Worm (Caenorhabditis elegans) whole organism, L3 larva: ENCODE measurements around the gene rgs-1.

Experiments
- aly-2 ChIP-seq: fragments of 150-350 bp; optimal IDR thresholded peaks from 2 replicates; lab custom pipeline; 2014; ENCODE audit warnings: missing biosample characterization, missing genetic modification characterization
- ama-1 ChIP-seq: fragments of 150-350 bp; optimal IDR thresholded peaks from 2 replicates; lab custom pipeline; 2018
- ceh-28 ChIP-seq: fragments of 150-350 bp; optimal IDR thresholded peaks from 2 replicates; lab custom pipeline; 2014; ENCODE audit warnings: missing biosample characterization, missing genetic modification reagents, missing genetic modification characterization
- ceh-82 ChIP-seq: fragments of 150-350 bp; optimal IDR thresholded peaks from 2 replicates; lab custom pipeline; 2014; ENCODE audit warnings: missing biosample characterization, missing genetic modification characterization
- egl-27 ChIP-seq: sonication (generic microtip); optimal IDR thresholded peaks from 4 replicates; lab custom pipeline; 2017; ENCODE audit warnings: missing biosample characterization, missing genetic modification reagents, missing genetic modification characterization
- hmg-11 ChIP-seq: sonication (generic microtip); optimal IDR thresholded peaks from 2 replicates; lab custom pipeline; 2016; ENCODE audit warnings: missing genetic modification characterization, missing compliant biosample characterization
- jun-1 ChIP-seq: fragments of 150-350 bp; optimal IDR thresholded peaks from 2 replicates; lab custom pipeline; 2014; ENCODE audit warnings: missing biosample characterization, missing genetic modification reagents, missing genetic modification characterization
- lin-15B ChIP-seq: fragments of 150-350 bp; optimal IDR thresholded peaks from 2 replicates; lab custom pipeline; 2014; ENCODE audit warnings: missing biosample characterization, missing genetic modification characterization
- mdl-1 ChIP-seq: fragments of 150-350 bp; optimal IDR thresholded peaks from 2 replicates; lab custom pipeline; 2014; ENCODE audit warnings: missing biosample characterization, missing genetic modification characterization
- nhr-12 ChIP-seq: fragments of 150-350 bp; optimal IDR thresholded peaks from 2 replicates; lab custom pipeline; 2014; ENCODE audit warnings: missing biosample characterization, missing genetic modification characterization
- nhr-28 ChIP-seq: fragments of 150-350 bp; optimal IDR thresholded peaks from 2 replicates; lab custom pipeline; 2014; ENCODE audit warnings: missing biosample characterization, missing genetic modification characterization
- nhr-43 ChIP-seq: sonication (generic microtip); optimal IDR thresholded peaks from 2 replicates; lab custom pipeline; 2016; ENCODE audit warnings: mild to moderate bottlenecking, missing genetic modification characterization, missing compliant biosample characterization; ENCODE audit not compliant: poor library complexity, severe bottlenecking
- nhr-67 ChIP-seq: fragments of 150-350 bp; optimal IDR thresholded peaks from 2 replicates; lab custom pipeline; 2014; ENCODE audit warnings: missing biosample characterization, missing genetic modification characterization
- skn-1 ChIP-seq: fragments of 150-350 bp; optimal IDR thresholded peaks from 2 replicates; lab custom pipeline; 2014; ENCODE audit warnings: missing biosample characterization, missing genetic modification characterization
- snpc-4 ChIP-seq: fragments of 150-350 bp; optimal IDR thresholded peaks from 2 replicates; lab custom pipeline; 2014; ENCODE audit warnings: missing biosample characterization, missing genetic modification characterization
- unc-62 ChIP-seq: fragments of 150-350 bp; sonication (generic microtip); optimal IDR thresholded peaks from 4 replicates; lab custom pipeline; 2014; ENCODE audit warnings: missing biosample characterization, missing genetic modification reagents, missing genetic modification characterization
- ztf-11 ChIP-seq: fragments of 150-350 bp; optimal IDR thresholded peaks from 2 replicates; lab custom pipeline; 2014; ENCODE audit warnings: missing biosample characterization, missing genetic modification characterization
- ztf-4 ChIP-seq: fragments of 150-350 bp; optimal IDR thresholded peaks from 2 replicates; lab custom pipeline; 2014; ENCODE audit warnings: missing biosample characterization, missing genetic modification characterization

The rgs-1 gene

ce11 chrIII:9965444-9965843 lies 50.9 kb downstream of the rgs-1 start:
- TF ChIP-seq hmg-11 (tag; lab: Kevin White, UChicago) (no peak), nhr-12 (tag; lab: Kevin White, UChicago) (no peak), lin-15B (no peak), ztf-11 (tag; lab: Kevin White, UChicago) (no peak), snpc-4 (no peak), unc-62 (GFP tag; lab: Kevin White, UChicago) (no peak), jun-1 (tag; lab: Kevin White, UChicago) (no peak)

DNA sequence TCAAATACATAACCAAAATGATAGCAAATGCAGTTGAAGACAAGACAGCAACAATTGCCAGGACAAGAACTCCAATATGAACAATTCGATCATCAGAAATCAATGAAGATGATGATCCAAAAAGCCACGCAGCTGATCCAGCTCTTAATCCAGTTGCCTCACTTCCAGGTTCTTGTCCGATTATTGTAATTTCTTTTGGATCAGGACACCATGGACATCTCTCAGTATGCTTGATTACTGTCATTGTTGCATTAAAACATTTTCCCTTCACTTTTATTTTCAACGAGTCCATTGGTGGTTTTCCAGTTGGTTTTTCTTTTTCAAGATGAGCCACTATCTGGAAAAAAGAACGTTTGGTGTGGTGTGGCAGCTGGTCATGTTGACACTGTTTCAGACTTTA lies 51.9 kb downstream of the rgs-1 start:
- TF ChIP-seq nhr-28 (tag; lab: Kevin White, UChicago) (no peak), aly-2 (tag; lab: Kevin White, UChicago) (no peak), skn-1 (tag; lab: Kevin White, UChicago) (no peak), snpc-4 (no peak), egl-27 (tag; lab: Kevin White, UChicago) (no peak), hmg-11 (tag; lab: Kevin White, UChicago) (no peak), ceh-28 (no peak), ama-1 (lab: Kevin White, UChicago) (no peak), ceh-82 (tag; lab: Kevin White, UChicago) (no peak), nhr-67 (no peak), mdl-1 (tag; lab: Kevin White, UChicago) (no peak), ztf-4 (no peak), nhr-43 (tag; lab: Kevin White, UChicago) (no peak)
